Fruit fly (Drosophila melanogaster): ENCODE measurements around the gene CG9698.

dm6 chr3R:30534444-30534843, 19.9 kb downstream of the CG9698 start:
- no peak for TF ChIP-seq Gsc (GFP tag; IDR thresholded peaks at IDR 0.05)
- no peak for TF ChIP-seq ftz-f1 (GFP tag; optimal IDR thresholded peaks at IDR 0.05)
- no peak for TF ChIP-seq CG4707 (GFP tag; optimal IDR thresholded peaks at IDR 0.05)
- TF ChIP-seq croc (GFP tag; conservative IDR thresholded peaks at IDR 0.05) = no peak
- no peak for TF ChIP-seq bbx (GFP tag; IDR thresholded peaks at IDR 0.05; ENCODE audit: partially characterized antibody)
- TF ChIP-seq CG16779 (GFP tag; IDR thresholded peaks at IDR 0.05) = no peak
- TF ChIP-seq trh (GFP tag; optimal IDR thresholded peaks at IDR 0.05) = no peak
- no peak for TF ChIP-seq CG15011 (GFP tag; optimal IDR thresholded peaks at IDR 0.05)
- no peak for TF ChIP-seq usp (GFP tag; optimal IDR thresholded peaks at IDR 0.05)
- no peak for TF ChIP-seq gsb-n (tag; optimal IDR thresholded peaks at IDR 0.05)

Data from whole organism, embryonic.